Worm (Caenorhabditis elegans) whole organism, L4/young adult: Measurements from ENCODE around the gene ZK1290.5.

Experiments used
- W03F9.2 ChIP-seq: fragments of 150-350 bp; optimal IDR thresholded peaks from 2 replicates; lab custom pipeline; 2014; ENCODE audit warnings: missing biosample characterization, missing genetic modification characterization
- dao-5 ChIP-seq: sonication (generic microtip); optimal IDR thresholded peaks from 2 replicates; lab custom pipeline; 2016; ENCODE audit warnings: missing genotype, missing genetic modification characterization, moderate library complexity, missing compliant biosample characterization
- him-1 ChIP-seq: sonication (generic microtip); optimal IDR thresholded peaks from 2 replicates; lab custom pipeline; 2016; ENCODE audit warnings: missing genotype, missing genetic modification reagents, missing genetic modification characterization, missing compliant biosample characterization

DNA sequence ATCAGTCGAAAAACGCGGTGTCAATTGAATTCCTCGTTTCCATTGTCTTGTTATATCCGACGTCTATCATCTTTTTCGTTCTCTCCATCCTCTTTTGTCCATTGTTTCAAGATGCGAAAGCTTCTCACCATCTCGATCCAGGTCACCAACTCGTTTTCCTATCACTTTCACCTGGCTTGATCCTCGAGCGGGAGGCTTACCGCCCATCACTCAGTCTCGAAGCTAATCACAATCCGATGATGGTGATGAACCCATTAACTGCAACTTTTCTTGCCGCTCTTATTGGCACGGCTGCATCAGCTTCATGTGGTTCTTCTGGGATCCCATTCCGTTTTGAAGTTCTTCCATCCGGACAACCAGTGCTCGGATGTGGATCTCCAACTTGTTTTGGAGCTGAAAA, 1.5 kb downstream of the ZK1290.5 start, which contains the start of gene wrt-1:
- TF ChIP-seq him-1 (tag; lab: Kevin White, UChicago) (no peak), W03F9.2 (tag; lab: Kevin White, UChicago) (no peak), dao-5 (tag; lab: Kevin White, UChicago) (no peak)
